Worm (Caenorhabditis elegans) whole organism, midembryonic: Measurements from ENCODE around the gene F15H10.12.

Experiments used
- T22C8.4 ChIP-seq: fragments of 200-800 bp; sonication (Bioruptor generic); IDR thresholded peaks from 2 replicates; pipeline ENCODE4 v1.3.6; 2022; ENCODE audit warnings: missing genetic modification characterization, missing compliant biosample characterization
- flt-1 ChIP-seq: fragments of 200-800 bp; sonication (Bioruptor generic); IDR thresholded peaks from 2 replicates; pipeline ENCODE4 v1.3.6; 2022; ENCODE audit warnings: missing genetic modification characterization, missing compliant biosample characterization
- klf-2 ChIP-seq: fragments of 200-800 bp; sonication (Bioruptor generic); conservative IDR thresholded peaks from 2 replicates; pipeline ENCODE4 v1.3.6; 2022; ENCODE audit warnings: missing genetic modification reagents, missing genetic modification characterization, missing compliant biosample characterization
- med-1 ChIP-seq: sonication (generic microtip); optimal IDR thresholded peaks from 2 replicates; lab custom pipeline; 2017; ENCODE audit warnings: missing genetic modification characterization, mild to moderate bottlenecking, missing compliant biosample characterization, antibody characterized with exemption, missing genetic modification reagents; ENCODE audit not compliant: insufficient read depth
- ref-1 ChIP-seq: fragments of 200-800 bp; sonication (Bioruptor generic); conservative IDR thresholded peaks from 2 replicates; pipeline ENCODE4 v1.3.6; 2022; ENCODE audit warnings: missing genetic modification reagents, missing genetic modification characterization, missing compliant biosample characterization
- tab-1 ChIP-seq: fragments of 200-800 bp; sonication (Bioruptor generic); IDR thresholded peaks from 2 replicates; pipeline ENCODE4 v1.3.6; 2022; ENCODE audit warnings: missing genetic modification characterization, missing compliant biosample characterization
- ztf-23 ChIP-seq: fragments of 200-800 bp; sonication (Bioruptor generic); IDR thresholded peaks from 2 replicates; pipeline ENCODE4 v1.3.6; 2022; ENCODE audit warnings: missing genetic modification reagents, missing genetic modification characterization, missing compliant biosample characterization
- ztf-29 ChIP-seq: fragments of 200-800 bp; sonication (Bioruptor generic); IDR thresholded peaks from 2 replicates; pipeline ENCODE4 v1.3.6; 2022; ENCODE audit warnings: missing genetic modification reagents, missing genetic modification characterization, missing compliant biosample characterization

ce11 chrV:10432607-10433006, 22.7 kb upstream of the F15H10.12 start:
- TF ChIP-seq tab-1 (GFP tag; lab: Robert Waterston, UW) (no peak), flt-1 (GFP tag; lab: Robert Waterston, UW) (no peak), med-1 (GFP tag; lab: Kevin White, UChicago) (no peak), ztf-29 (GFP tag; lab: Robert Waterston, UW) (no peak), ztf-23 (GFP tag; lab: Robert Waterston, UW) (no peak), ref-1 (no peak), T22C8.4 (GFP tag; lab: Robert Waterston, UW) (no peak), klf-2 (GFP tag; lab: Robert Waterston, UW) (no peak)
